Worm (Caenorhabditis elegans): ENCODE measurements around the gene F44D12.8.
A peak's percentile ranks its signal among the peaks of the same experiment; 100 is the strongest.

Gene F44D12.8

ce11 chrIV:10006792-10007191, 16.3 kb upstream of the F44D12.8 start, which contains the start of gene C47E12.13:
Gene C47E12.13, minus strand, starts transcription at chrIV:10006892.
- TF ChIP-seq nhr-25 (tag; optimal IDR thresholded peaks at IDR 0.05) (no peak), sma-9 (GFP tag; optimal IDR thresholded peaks at IDR 0.05) (no peak), sma-9 (tag; optimal IDR thresholded peaks at IDR 0.05) (no peak), nhr-12 (tag; optimal IDR thresholded peaks at IDR 0.05) (no peak), C34F6.9 (tag; optimal IDR thresholded peaks at IDR 0.05) (no peak), blmp-1 (tag; optimal IDR thresholded peaks at IDR 0.05; ENCODE audit: insufficient read depth) (no peak), ztf-4 (tag; optimal IDR thresholded peaks at IDR 0.05) (no peak), ztf-1 (GFP tag; conservative IDR thresholded peaks at IDR 0.05) (no peak), mbf-1 (tag; optimal IDR thresholded peaks at IDR 0.05) (no peak)

- no peak for TF ChIP-seq snpc-4 (tag; optimal IDR thresholded peaks at IDR 0.05)
- no peak for TF ChIP-seq elt-3 (tag; optimal IDR thresholded peaks at IDR 0.05)
- peak in 1 of 2 experiments; percentile 19 for TF ChIP-seq mdl-1 (tag; optimal IDR thresholded peaks at IDR 0.05)
- no peak for TF ChIP-seq nhr-6 (tag; optimal IDR thresholded peaks at IDR 0.05)
- peak; percentile 46 for TF ChIP-seq fos-1 (tag; optimal IDR thresholded peaks at IDR 0.05)
- no peak for TF ChIP-seq ZK546.5 (tag; optimal IDR thresholded peaks at IDR 0.05)
- TF ChIP-seq egl-27 (tag; optimal IDR thresholded peaks at IDR 0.05), result no peak
- TF ChIP-seq peb-1 (tag; optimal IDR thresholded peaks at IDR 0.05), result no peak
- TF ChIP-seq ceh-16 (tag; optimal IDR thresholded peaks at IDR 0.05), result no peak
- peak; percentile 8 for TF ChIP-seq C34F6.9 (tag; optimal IDR thresholded peaks at IDR 0.05)
- no peak for TF ChIP-seq ama-1 (optimal IDR thresholded peaks at IDR 0.05)
- peak; percentile 64 for TF ChIP-seq nhr-21 (tag; optimal IDR thresholded peaks at IDR 0.05)
- TF ChIP-seq lin-39 (tag; optimal IDR thresholded peaks at IDR 0.05), result no peak
- peak; percentile 37 for TF ChIP-seq sma-3 (GFP tag; optimal IDR thresholded peaks at IDR 0.05)
- peak in 1 of 2 experiments; percentile 9 for TF ChIP-seq lsy-2 (tag; optimal IDR thresholded peaks at IDR 0.05)
- no peak for TF ChIP-seq zag-1 (tag; optimal IDR thresholded peaks at IDR 0.05)
- TF ChIP-seq ztf-11 (tag; optimal IDR thresholded peaks at IDR 0.05), result no peak
- no peak for TF ChIP-seq sem-4 (tag; optimal IDR thresholded peaks at IDR 0.05)
- no peak for TF ChIP-seq gmeb-1 (tag; optimal IDR thresholded peaks at IDR 0.05)
- no peak for TF ChIP-seq ztf-4 (tag; optimal IDR thresholded peaks at IDR 0.05)
- peak; percentile 93 for TF ChIP-seq blmp-1 (tag; optimal IDR thresholded peaks at IDR 0.05; ENCODE audit: insufficient read depth)
- no peak for TF ChIP-seq Y55F3AM.14 (GFP tag; optimal IDR thresholded peaks at IDR 0.05)
- no peak for TF ChIP-seq ceh-82 (tag; optimal IDR thresholded peaks at IDR 0.05)
- TF ChIP-seq mab-5 (tag; optimal IDR thresholded peaks at IDR 0.05), result no peak
- TF ChIP-seq nhr-12 (tag; optimal IDR thresholded peaks at IDR 0.05), result no peak
- no peak for TF ChIP-seq skn-1 (tag; optimal IDR thresholded peaks at IDR 0.05)
- TF ChIP-seq nhr-129 (tag; optimal IDR thresholded peaks at IDR 0.05), result peak; percentile 11
- no peak for TF ChIP-seq dmd-4 (tag; optimal IDR thresholded peaks at IDR 0.05)
- TF ChIP-seq lin-11 (tag; optimal IDR thresholded peaks at IDR 0.05), result no peak
- peak; percentile 43 for TF ChIP-seq F13H6.1 (tag; optimal IDR thresholded peaks at IDR 0.05)
- no peak for TF ChIP-seq alr-1 (tag; optimal IDR thresholded peaks at IDR 0.05)
- TF ChIP-seq lin-13 (GFP tag; optimal IDR thresholded peaks at IDR 0.05), result no peak
- TF ChIP-seq unc-55 (GFP tag; optimal IDR thresholded peaks at IDR 0.05), result no peak
- TF ChIP-seq crh-2 (tag; optimal IDR thresholded peaks at IDR 0.05), result peak; percentile 60
- TF ChIP-seq nhr-25 (tag; optimal IDR thresholded peaks at IDR 0.05), result peak; percentile 60
- no peak for TF ChIP-seq nhr-77 (tag; optimal IDR thresholded peaks at IDR 0.05)
- TF ChIP-seq unc-62 (GFP tag; optimal IDR thresholded peaks at IDR 0.05), result no peak
Observed at ce11 chrIV:10007758-10008157, 15.3 kb upstream of the F44D12.8 start.

- TF ChIP-seq nhr-25 (tag; optimal IDR thresholded peaks at IDR 0.05) (peak; percentile 17), ZK546.5 (tag; optimal IDR thresholded peaks at IDR 0.05) (no peak)
Observed at ce11 chrIV:10009536-10009935, 13.6 kb upstream of the F44D12.8 start, which contains the start of gene magu-4. Gene magu-4, plus strand, starts transcription at chrIV:10009753.

ce11 chrIV:10016977-10017376, 6.1 kb upstream of the F44D12.8 start, which contains the start of gene ent-7:
Gene ent-7, plus strand, starts transcription at chrIV:10017277.
- TF ChIP-seq nhr-6 (tag; optimal IDR thresholded peaks at IDR 0.05) (no peak), sem-4 (tag; optimal IDR thresholded peaks at IDR 0.05) (no peak), sma-9 (GFP tag; optimal IDR thresholded peaks at IDR 0.05) (no peak), sma-9 (tag; optimal IDR thresholded peaks at IDR 0.05) (no peak), fos-1 (tag; optimal IDR thresholded peaks at IDR 0.05) (no peak), nhr-237 (tag; optimal IDR thresholded peaks at IDR 0.05) (no peak), mab-5 (tag; optimal IDR thresholded peaks at IDR 0.05) (no peak), sma-3 (GFP tag; optimal IDR thresholded peaks at IDR 0.05) (no peak), ztf-1 (GFP tag; conservative IDR thresholded peaks at IDR 0.05) (no peak), snpc-4 (tag; optimal IDR thresholded peaks at IDR 0.05) (no peak), lsy-2 (tag; optimal IDR thresholded peaks at IDR 0.05) (no peak), lin-13 (GFP tag; optimal IDR thresholded peaks at IDR 0.05) (no peak), mbf-1 (tag; optimal IDR thresholded peaks at IDR 0.05) (no peak), ceh-16 (tag; optimal IDR thresholded peaks at IDR 0.05) (no peak)
